Worm (Caenorhabditis elegans) whole organism, L1 larva: ENCODE measurements around the gene srz-90.

Experiments
- ceh-82 ChIP-seq, 3 experiments: fragments of 150-350 bp in 1 of 3; sonication (generic microtip) in 2 of 3; optimal IDR thresholded peaks; 2 replicates each; lab custom pipeline; 2014 to 2017; ENCODE audit warnings: missing biosample characterization in 3 of 3, missing genetic modification characterization in 3 of 3
- dpl-1 ChIP-seq, 3 experiments: fragments of 150-350 bp in 2 of 3; sonication (generic microtip) in 1 of 3; optimal IDR thresholded peaks; 2 replicates each; lab custom pipeline; 2014 to 2017; ENCODE audit warnings: missing biosample characterization in 3 of 3, missing genetic modification characterization in 3 of 3, missing genetic modification reagents in 3 of 3
- fos-1 ChIP-seq: fragments of 150-350 bp; optimal IDR thresholded peaks from 2 replicates; lab custom pipeline; 2014; ENCODE audit warnings: missing biosample characterization, missing genetic modification characterization
- isw-1 ChIP-seq: fragments of 200-800 bp; sonication (Bioruptor generic); IDR thresholded peaks from 2 replicates; pipeline ENCODE4 v1.3.6; 2022; ENCODE audit warnings: missing genetic modification characterization, missing compliant biosample characterization
- mdl-1 ChIP-seq, 2 experiments: fragments of 150-350 bp; optimal IDR thresholded peaks; 2 replicates each; lab custom pipeline; 2014 to 2017; ENCODE audit warnings: missing biosample characterization in 2 of 2, missing genetic modification characterization in 2 of 2, inconsistent platforms in 1 of 2
- skn-1 ChIP-seq: fragments of 150-350 bp; optimal IDR thresholded peaks from 2 replicates; lab custom pipeline; 2014; ENCODE audit warnings: missing biosample characterization, missing genetic modification characterization
- snu-23 ChIP-seq: sonication (generic microtip); optimal IDR thresholded peaks from 2 replicates; lab custom pipeline; 2016; ENCODE audit warnings: missing genetic modification characterization, missing compliant biosample characterization
- ztf-11 ChIP-seq, 2 experiments: sonication (generic microtip); optimal IDR thresholded peaks; 2 replicates each; lab custom pipeline; 2016 to 2017; ENCODE audit warnings: missing genetic modification characterization in 2 of 2, missing biosample characterization in 1 of 2, missing compliant biosample characterization in 1 of 2

- TF ChIP-seq snu-23 (no peak), fos-1 (tag; lab: Kevin White, UChicago) (no peak), mdl-1 (tag; optimal IDR thresholded peaks at IDR 0.05; lab: Kevin White, UChicago) (no peak), dpl-1 (GFP tag; optimal IDR thresholded peaks at IDR 0.05; lab: Kevin White, UChicago) (no peak), ztf-11 (tag; optimal IDR thresholded peaks at IDR 0.05; lab: Kevin White, UChicago) (no peak), skn-1 (tag; lab: Kevin White, UChicago) (no peak), isw-1 (no peak), ceh-82 (tag; optimal IDR thresholded peaks at IDR 0.05; lab: Kevin White, UChicago) (no peak)
These were observed 3.6 kb downstream of the srz-90 start, which contains the start of gene C18D4.4 for ce11 chrV:17531410-17531809.
